Worm (Caenorhabditis elegans) whole organism, early embryonic: ENCODE data around the gene lro-1.

Experiments
- ets-7 ChIP-seq: sonication (generic microtip); optimal IDR thresholded peaks from 2 replicates; lab custom pipeline; 2016; ENCODE audit warnings: missing genotype, missing genetic modification characterization, missing compliant biosample characterization
- sea-1 ChIP-seq: fragments of 200-800 bp; sonication (Bioruptor generic); conservative IDR thresholded peaks from 2 replicates; pipeline ENCODE4 v1.3.6; 2022; ENCODE audit warnings: missing genetic modification characterization, missing compliant biosample characterization
- tbx-11 ChIP-seq: fragments of 200-800 bp; sonication (Bioruptor generic); IDR thresholded peaks from 2 replicates; pipeline ENCODE4 v1.3.6; 2022; ENCODE audit warnings: missing genetic modification characterization, missing compliant biosample characterization
- tra-4 ChIP-seq: sonication (generic microtip); optimal IDR thresholded peaks from 2 replicates; lab custom pipeline; 2017; ENCODE audit warnings: missing genetic modification characterization, missing compliant biosample characterization

- TF ChIP-seq sea-1 (GFP tag; lab: Robert Waterston, UW) (no peak), tra-4 (tag; lab: Kevin White, UChicago) (no peak), tbx-11 (GFP tag; lab: Robert Waterston, UW) (no peak), ets-7 (tag; lab: Kevin White, UChicago) (no peak)
Measured at ce11 chrX:6250272-6250752, 21.6 kb upstream of the lro-1 start.
